Fruit fly (Drosophila melanogaster): Measurements from ENCODE around the gene RanBP3.

Gene RanBP3

dm6 chr3R:23713901-23714300 lies 38.7 kb downstream of the RanBP3 start (continued):
- TF ChIP-seq vvl (GFP tag; IDR thresholded peaks at IDR 0.05) (peak; percentile 74), pho (GFP tag; optimal IDR thresholded peaks at IDR 0.05) (no peak), CG14014 (GFP tag; IDR thresholded peaks at IDR 0.05) (peak; percentile 63), zf30C (GFP tag; optimal IDR thresholded peaks at IDR 0.05) (peak; percentile 55), CG9727 (GFP tag; optimal IDR thresholded peaks at IDR 0.05) (peak; percentile 64), Atf3 (GFP tag; optimal IDR thresholded peaks at IDR 0.05) (peak; percentile 41), CG10979 (tag; optimal IDR thresholded peaks at IDR 0.05) (peak; percentile 67), CG30403 (GFP tag; optimal IDR thresholded peaks at IDR 0.05) (peak; percentile 70), lab (GFP tag; optimal IDR thresholded peaks at IDR 0.05) (peak; percentile 64), prd (optimal IDR thresholded peaks at IDR 0.05) (no peak), prd (GFP tag; IDR thresholded peaks at IDR 0.05) (peak; percentile 77), CG16863 (GFP tag; optimal IDR thresholded peaks at IDR 0.05) (peak; percentile 43), hb (GFP tag; IDR thresholded peaks at IDR 0.05; ENCODE audit: partially characterized antibody) (no peak), Fer3 (tag; optimal IDR thresholded peaks at IDR 0.05) (peak; percentile 50), gce (GFP tag; IDR thresholded peaks at IDR 0.05) (peak; percentile 62; the same call in 1 of the 3 replicates), CG12659 (GFP tag; optimal IDR thresholded peaks at IDR 0.05) (peak; percentile 38), br (optimal IDR thresholded peaks at IDR 0.05) (no peak), CG11695 (GFP tag; IDR thresholded peaks at IDR 0.05) (peak; percentile 39; the same call in 1 of the 3 replicates), fu2 (GFP tag; optimal IDR thresholded peaks at IDR 0.05) (peak; percentile 7), CG4707 (GFP tag; optimal IDR thresholded peaks at IDR 0.05) (peak; percentile 31), Max (GFP tag; optimal IDR thresholded peaks at IDR 0.05) (peak; percentile 62), abd-A (tag; optimal IDR thresholded peaks at IDR 0.05) (no peak), CG18262 (tag; optimal IDR thresholded peaks at IDR 0.05) (peak; percentile 35), CG15011 (GFP tag; optimal IDR thresholded peaks at IDR 0.05) (peak; percentile 9), CG6175 (GFP tag; IDR thresholded peaks at IDR 0.05) (no peak), CoRest (tag; optimal IDR thresholded peaks at IDR 0.05) (peak; percentile 71), CG9215 (GFP tag; IDR thresholded peaks at IDR 0.05) (peak; percentile 20; the same call in 1 of the 2 replicates), phol (tag; optimal IDR thresholded peaks at IDR 0.05) (peak; percentile 76), salm (tag; optimal IDR thresholded peaks at IDR 0.05) (peak; percentile 56), CG14667 (GFP tag; IDR thresholded peaks at IDR 0.05) (peak; percentile 31), gro (GFP tag; optimal IDR thresholded peaks at IDR 0.05) (no peak), ftz-f1 (GFP tag; optimal IDR thresholded peaks at IDR 0.05) (no peak), caup (GFP tag; optimal IDR thresholded peaks at IDR 0.05; ENCODE audit: severe bottlenecking) (no peak), CG2120 (GFP tag; optimal IDR thresholded peaks at IDR 0.05) (peak; percentile 39), Mad (GFP tag; optimal IDR thresholded peaks at IDR 0.05) (peak; percentile 62), CG2875 (GFP tag; optimal IDR thresholded peaks at IDR 0.05) (peak; percentile 55), CG1024 (GFP tag; IDR thresholded peaks at IDR 0.05) (0 out of 2 replicates have a peak, but pooled peaks have one; percentile 18), CG15514 (GFP tag; optimal IDR thresholded peaks at IDR 0.05) (peak; percentile 2), cas (GFP tag; IDR thresholded peaks at IDR 0.05) (no peak), fd3F (GFP tag; optimal IDR thresholded peaks at IDR 0.05) (peak; percentile 40), twi (tag; optimal IDR thresholded peaks at IDR 0.05) (peak; percentile 31), Sry-δ (GFP tag; optimal IDR thresholded peaks at IDR 0.05) (peak; percentile 21), CG7786 (GFP tag; optimal IDR thresholded peaks at IDR 0.05) (peak; percentile 28), CG14441 (GFP tag; IDR thresholded peaks at IDR 0.05) (peak; percentile 72), lilli (GFP tag; optimal IDR thresholded peaks at IDR 0.05) (peak; percentile 49), HmgZ (tag; optimal IDR thresholded peaks at IDR 0.05) (no peak), Camta (GFP tag; optimal IDR thresholded peaks at IDR 0.05) (peak; percentile 60), C15 (GFP tag; IDR thresholded peaks at IDR 0.05) (no peak), CG5953 (GFP tag; IDR thresholded peaks at IDR 0.05) (peak; percentile 34; the same call in 1 of the 2 replicates), HLHmδ (GFP tag; optimal IDR thresholded peaks at IDR 0.05) (no peak), CG10959 (GFP tag; IDR thresholded peaks at IDR 0.05) (peak; percentile 13; the same call in 1 of the 2 replicates)
